Worm (Caenorhabditis elegans) whole organism, young adult: ENCODE measurements around the gene F13E9.5.

Experiments
- C06A6.2 ChIP-seq: fragments of 200-800 bp; sonication (Bioruptor generic); conservative IDR thresholded peaks from 2 replicates; pipeline ENCODE4 v1.3.6; 2022; ENCODE audit warnings: missing genetic modification characterization, missing compliant biosample characterization
- C17E4.6 ChIP-seq: fragments of 200-800 bp; sonication (Bioruptor generic); IDR thresholded peaks from 2 replicates; pipeline ENCODE4 v1.3.6; 2022; ENCODE audit warnings: missing genetic modification reagents, missing genetic modification characterization, missing compliant biosample characterization
- D2030.7 ChIP-seq: fragments of 200-800 bp; sonication (Bioruptor generic); IDR thresholded peaks from 2 replicates; pipeline ENCODE4 v1.3.6; 2022; ENCODE audit warnings: missing genetic modification reagents, missing genetic modification characterization, missing compliant biosample characterization
- F10E7.11 ChIP-seq: sonication (generic microtip); optimal IDR thresholded peaks from 2 replicates; lab custom pipeline; 2017; ENCODE audit warnings: mild to moderate bottlenecking, missing genetic modification characterization, moderate library complexity, missing compliant biosample characterization
- F23B12.7 ChIP-seq: sonication (generic microtip); optimal IDR thresholded peaks from 2 replicates; lab custom pipeline; 2017; ENCODE audit warnings: missing genetic modification characterization, mild to moderate bottlenecking, missing compliant biosample characterization, antibody characterized with exemption, moderate library complexity; ENCODE audit not compliant: insufficient read depth
- F39B2.1 ChIP-seq: fragments of 200-800 bp; sonication (Bioruptor generic); IDR thresholded peaks from 2 replicates; pipeline ENCODE4 v1.3.6; 2022; ENCODE audit warnings: missing genetic modification reagents, missing genetic modification characterization, missing compliant biosample characterization
- F49E8.2 ChIP-seq: sonication (generic microtip); optimal IDR thresholded peaks from 3 replicates; lab custom pipeline; 2017; ENCODE audit warnings: missing genetic modification characterization, mild to moderate bottlenecking, missing compliant biosample characterization, antibody characterized with exemption, moderate library complexity; ENCODE audit not compliant: insufficient read depth
- T07F8.4 ChIP-seq: sonication (generic microtip); optimal IDR thresholded peaks from 2 replicates; lab custom pipeline; 2016; ENCODE audit warnings: mild to moderate bottlenecking, missing genetic modification characterization, moderate library complexity, missing compliant biosample characterization
- T26A5.8 ChIP-seq: sonication (generic microtip); optimal IDR thresholded peaks from 2 replicates; lab custom pipeline; 2016; ENCODE audit warnings: missing genetic modification characterization, missing compliant biosample characterization
- ZK185.1 ChIP-seq: sonication (generic microtip); optimal IDR thresholded peaks from 2 replicates; lab custom pipeline; 2016; ENCODE audit warnings: mild to moderate bottlenecking, missing genetic modification characterization, missing compliant biosample characterization; ENCODE audit not compliant: poor library complexity, severe bottlenecking
- aptf-3 ChIP-seq: fragments of 200-800 bp; sonication (Bioruptor generic); IDR thresholded peaks from 2 replicates; pipeline ENCODE4 v1.3.6; 2022; ENCODE audit warnings: missing genetic modification characterization, missing compliant biosample characterization
- attf-3 ChIP-seq: fragments of 200-800 bp; sonication (Bioruptor generic); conservative IDR thresholded peaks from 2 replicates; pipeline ENCODE4 v1.3.6; 2022; ENCODE audit warnings: missing genetic modification reagents, missing genetic modification characterization, missing compliant biosample characterization
- attf-5 ChIP-seq: fragments of 200-800 bp; sonication (Bioruptor generic); optimal IDR thresholded peaks from 2 replicates; lab custom pipeline; 2018; ENCODE audit warnings: mild to moderate bottlenecking, missing genetic modification characterization, missing compliant biosample characterization
- attf-6 ChIP-seq: fragments of 200-800 bp; sonication (Bioruptor generic); IDR thresholded peaks from 2 replicates; pipeline ENCODE4 v1.3.6; 2022; ENCODE audit warnings: missing genetic modification reagents, missing genetic modification characterization, missing compliant biosample characterization
- ccch-3 ChIP-seq: fragments of 200-800 bp; sonication (Bioruptor generic); optimal IDR thresholded peaks from 2 replicates; lab custom pipeline; 2018; ENCODE audit warnings: mild to moderate bottlenecking, missing genetic modification characterization, missing compliant biosample characterization
- ceh-100 ChIP-seq: fragments of 200-800 bp; sonication (Bioruptor generic); IDR thresholded peaks from 2 replicates; pipeline ENCODE4 v1.3.6; 2022; ENCODE audit warnings: missing genetic modification reagents, missing genetic modification characterization, missing compliant biosample characterization
- dox-1 ChIP-seq: fragments of 200-800 bp; sonication (Bioruptor generic); IDR thresholded peaks from 2 replicates; pipeline ENCODE4 v1.3.6; 2022; ENCODE audit warnings: missing genetic modification reagents, missing genetic modification characterization, missing compliant biosample characterization
- dpff-1 ChIP-seq: sonication (generic microtip); optimal IDR thresholded peaks from 2 replicates; lab custom pipeline; 2017; ENCODE audit warnings: mild to moderate bottlenecking, missing genetic modification characterization, missing compliant biosample characterization
- efl-1 ChIP-seq: fragments of 150-350 bp; optimal IDR thresholded peaks from 2 replicates; lab custom pipeline; 2014; ENCODE audit warnings: missing biosample characterization, missing genetic modification reagents, missing genetic modification characterization
- egl-18 ChIP-seq: fragments of 200-800 bp; sonication (Bioruptor generic); IDR thresholded peaks from 2 replicates; pipeline ENCODE4 v1.3.6; 2022; ENCODE audit warnings: missing genetic modification reagents, missing genetic modification characterization, missing compliant biosample characterization
- ekl-4 ChIP-seq: fragments of 200-800 bp; sonication (Bioruptor generic); IDR thresholded peaks from 2 replicates; pipeline ENCODE4 v1.3.6; 2022; ENCODE audit warnings: missing genetic modification reagents, missing genetic modification characterization, missing compliant biosample characterization
- him-1 ChIP-seq: sonication (generic microtip); optimal IDR thresholded peaks from 2 replicates; lab custom pipeline; 2016; ENCODE audit warnings: missing genotype, missing genetic modification reagents, missing genetic modification characterization, missing compliant biosample characterization
- hlh-26 ChIP-seq: fragments of 200-800 bp; sonication (Bioruptor generic); conservative IDR thresholded peaks from 2 replicates; pipeline ENCODE4 v1.3.6; 2022; ENCODE audit warnings: missing genetic modification reagents, missing genetic modification characterization, missing compliant biosample characterization
- hmg-1.2 ChIP-seq: fragments of 200-800 bp; sonication (Bioruptor generic); IDR thresholded peaks from 2 replicates; pipeline ENCODE4 v1.3.6; 2022; ENCODE audit warnings: missing genetic modification reagents, missing genetic modification characterization, missing compliant biosample characterization
- lsl-1 ChIP-seq: fragments of 200-800 bp; sonication (Bioruptor generic); optimal IDR thresholded peaks from 2 replicates; lab custom pipeline; 2018; ENCODE audit warnings: mild to moderate bottlenecking, missing genetic modification characterization, moderate library complexity, missing compliant biosample characterization
- madf-10 ChIP-seq: sonication (generic microtip); optimal IDR thresholded peaks from 2 replicates; lab custom pipeline; 2016; ENCODE audit warnings: mild to moderate bottlenecking, missing genetic modification characterization, missing compliant biosample characterization
- madf-6 ChIP-seq: fragments of 200-800 bp; sonication (Bioruptor generic); IDR thresholded peaks from 2 replicates; pipeline ENCODE4 v1.3.6; 2022; ENCODE audit warnings: missing genetic modification reagents, missing genetic modification characterization, missing compliant biosample characterization
- mcd-1 ChIP-seq: fragments of 200-800 bp; sonication (Bioruptor generic); IDR thresholded peaks from 2 replicates; pipeline ENCODE4 v1.3.6; 2022; ENCODE audit warnings: missing genetic modification reagents, missing genetic modification characterization, missing compliant biosample characterization
- nfya-2 ChIP-seq: fragments of 200-800 bp; sonication (Bioruptor generic); IDR thresholded peaks from 2 replicates; pipeline ENCODE4 v1.3.6; 2022; ENCODE audit warnings: missing genetic modification reagents, missing genetic modification characterization, missing compliant biosample characterization
- nfyb-1 ChIP-seq: fragments of 200-800 bp; sonication (Bioruptor generic); IDR thresholded peaks from 2 replicates; pipeline ENCODE4 v1.3.6; 2022; ENCODE audit warnings: missing genetic modification reagents, missing genetic modification characterization, missing compliant biosample characterization
- nhr-120 ChIP-seq: fragments of 200-800 bp; sonication (Bioruptor generic); IDR thresholded peaks from 2 replicates; pipeline ENCODE4 v1.3.6; 2022; ENCODE audit warnings: missing genetic modification characterization, missing compliant biosample characterization
- nhr-80 ChIP-seq: sonication (generic microtip); optimal IDR thresholded peaks from 2 replicates; lab custom pipeline; 2016; ENCODE audit warnings: missing genetic modification characterization, missing compliant biosample characterization
- pbrm-1 ChIP-seq: fragments of 200-800 bp; sonication (Bioruptor generic); IDR thresholded peaks from 2 replicates; pipeline ENCODE4 v1.3.6; 2022; ENCODE audit warnings: missing genetic modification reagents, missing genetic modification characterization, missing compliant biosample characterization
- snpc-4 ChIP-seq, 5 experiments: fragments of 150-350 bp in 1 of 5; sonication (generic microtip) in 4 of 5; optimal IDR thresholded peaks; 2 replicates each; lab custom pipeline; 2014 to 2018; ENCODE audit warnings: missing genetic modification characterization in 5 of 5, missing biosample characterization in 3 of 5, antibody characterized with exemption in 2 of 5, mild to moderate bottlenecking in 2 of 5, missing compliant biosample characterization in 2 of 5, missing genotype in 2 of 5, moderate library complexity in 2 of 5, missing genetic modification reagents in 1 of 5
- xnd-1 ChIP-seq: sonication (generic microtip); optimal IDR thresholded peaks from 2 replicates; lab custom pipeline; 2016; ENCODE audit warnings: missing genotype, missing genetic modification reagents, missing genetic modification characterization, missing compliant biosample characterization
- zfh-2 ChIP-seq: fragments of 200-800 bp; sonication (Bioruptor generic); conservative IDR thresholded peaks from 2 replicates; pipeline ENCODE4 v1.3.6; 2022; ENCODE audit warnings: missing genetic modification reagents, missing genetic modification characterization, missing compliant biosample characterization
- ztf-28 ChIP-seq: fragments of 200-800 bp; sonication (Bioruptor generic); IDR thresholded peaks from 2 replicates; pipeline ENCODE4 v1.3.6; 2022; ENCODE audit warnings: missing genetic modification reagents, missing genetic modification characterization, missing compliant biosample characterization

F13E9.5 gene

DNA sequence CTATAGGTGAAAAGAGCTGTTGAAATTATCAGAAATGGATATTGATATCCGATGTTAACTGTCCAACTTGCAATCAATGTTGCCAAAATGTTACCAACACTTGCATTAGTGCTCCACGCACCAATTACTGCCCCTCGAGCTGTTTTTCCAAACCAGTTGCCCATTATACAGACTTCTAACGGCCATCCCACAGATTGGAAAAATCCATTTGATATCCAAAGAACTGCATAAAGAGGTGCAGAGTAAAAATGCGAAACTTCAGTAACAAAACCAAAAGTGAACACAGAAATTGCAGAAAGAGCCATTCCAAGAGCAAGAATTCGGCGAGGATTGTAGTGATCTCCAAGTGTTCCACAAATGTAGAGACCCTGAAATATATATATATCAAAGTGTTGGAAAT, 30.1 kb downstream of the F13E9.5 start (continued):
- no peak for TF ChIP-seq F10E7.11 (tag; lab: Kevin White, UChicago)
- TF ChIP-seq ZK185.1 (tag; lab: Kevin White, UChicago): no peak
- TF ChIP-seq, all 124 proteins: peak for 0

DNA sequence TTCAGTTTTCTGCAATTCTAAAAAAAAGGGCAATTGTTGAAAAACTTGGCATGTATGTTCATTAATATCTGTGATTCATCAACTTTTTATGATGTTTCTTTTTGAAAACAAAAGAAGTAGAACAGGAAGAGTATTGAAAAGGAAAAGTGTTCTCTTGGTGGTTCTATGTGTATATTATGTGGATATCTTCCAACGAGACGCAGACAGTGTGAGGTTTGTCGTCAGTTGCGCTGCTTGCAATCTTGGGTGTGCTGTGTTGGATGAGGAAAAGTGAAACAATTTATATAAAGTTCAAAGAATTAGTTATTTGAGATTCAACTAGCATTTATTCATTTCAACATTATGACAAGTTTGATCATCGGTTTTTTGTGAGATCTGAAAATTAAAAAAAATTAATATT, 31.8 kb downstream of the F13E9.5 start:
- TF ChIP-seq hmg-1.2 (GFP tag; lab: Robert Waterston, UW): peak; percentile 25; the same call in 1 of the 2 replicates
- TF ChIP-seq ztf-28: no peak
- TF ChIP-seq, all 124 proteins: peak for 1

DNA sequence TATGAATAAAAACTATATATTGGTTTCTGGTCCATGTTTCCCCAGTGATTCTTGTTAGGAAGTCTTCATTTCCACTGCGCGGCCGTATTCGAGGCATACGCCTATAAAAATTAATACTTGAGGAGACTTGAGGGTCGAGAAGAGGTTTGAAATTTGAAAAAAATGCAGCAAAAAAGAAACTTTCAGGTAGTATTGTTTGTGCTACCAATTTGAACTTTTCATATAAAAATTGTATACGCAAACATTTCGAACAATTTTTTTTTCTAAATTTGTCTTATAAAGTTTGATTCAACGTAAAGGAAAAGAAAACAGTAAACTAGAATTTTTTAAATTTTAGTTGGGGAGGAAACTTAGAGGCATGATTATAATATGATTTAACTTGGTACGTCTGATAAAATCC, 32.3 kb downstream of the F13E9.5 start, which contains the start of gene T11G6.4:
TSS of gene T11G6.4 (minus strand) at position 101 of the 400 bp plus-strand sequence.
- TF ChIP-seq ccch-3 (GFP tag; lab: Kevin White, UChicago) (no peak), dpff-1 (tag; lab: Kevin White, UChicago) (no peak), egl-18 (GFP tag; lab: Robert Waterston, UW) (no peak), attf-3 (no peak), aptf-3 (GFP tag; lab: Robert Waterston, UW) (no peak), him-1 (tag; lab: Kevin White, UChicago) (no peak), nhr-120 (GFP tag; lab: Robert Waterston, UW) (no peak), zfh-2 (GFP tag; lab: Robert Waterston, UW) (no peak), madf-10 (tag; lab: Kevin White, UChicago) (no peak), snpc-4 (GFP tag; optimal IDR thresholded peaks at IDR 0.05; lab: Kevin White, UChicago) (no peak), snpc-4 (tag; optimal IDR thresholded peaks at IDR 0.05; lab: Kevin White, UChicago) (no peak)

ce11 chrIV:10851136-10851535, 33.0 kb downstream of the F13E9.5 start:
- no peak for TF ChIP-seq hlh-26
- no peak for TF ChIP-seq ccch-3 (GFP tag; lab: Kevin White, UChicago)
- TF ChIP-seq xnd-1 (tag; lab: Kevin White, UChicago): no peak
- TF ChIP-seq T26A5.8: no peak

DNA sequence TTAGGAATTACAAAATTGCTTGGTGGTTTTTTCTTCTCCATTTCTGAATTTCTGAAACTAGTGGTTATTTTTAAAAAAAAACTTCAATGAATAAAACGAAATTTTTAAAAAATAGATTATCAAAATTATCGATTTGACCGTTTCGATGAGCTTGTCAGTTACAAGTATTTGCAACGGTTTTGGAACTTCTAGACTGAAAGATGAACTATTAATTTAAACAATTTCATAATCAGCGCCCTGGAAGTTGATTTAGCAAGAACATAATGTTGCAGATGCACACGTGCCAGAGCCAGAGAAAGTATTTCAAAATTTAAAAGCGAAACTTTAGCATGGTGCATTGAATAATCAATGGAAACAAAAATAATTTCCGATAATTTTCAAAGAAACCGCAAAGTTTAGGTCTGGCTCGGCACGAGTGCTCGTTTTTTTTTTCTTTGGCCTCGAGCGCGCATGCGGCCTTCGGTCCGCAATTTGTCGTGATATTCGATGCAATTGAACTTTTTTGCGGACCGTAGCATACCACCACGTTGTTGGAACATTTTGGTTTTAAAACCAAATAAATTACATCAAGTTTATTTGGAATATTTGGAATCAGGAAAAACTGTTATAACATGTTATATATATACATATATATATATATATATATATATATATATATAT, 41.3 kb downstream of the F13E9.5 start, which contains the start of gene T11G6.5:
TSS of gene T11G6.5 (minus strand) at position 51 of the 660 bp plus-strand sequence.
- TF ChIP-seq C06A6.2 (no peak), ekl-4 (GFP tag; lab: Robert Waterston, UW) (no peak), dox-1 (0 out of 2 replicates have a peak, but pooled peaks have one; percentile 28), attf-5 (GFP tag; lab: Kevin White, UChicago) (peak; percentile 47), snpc-4 (GFP tag; optimal IDR thresholded peaks at IDR 0.05; lab: Kevin White, UChicago) (no peak), snpc-4 (tag; optimal IDR thresholded peaks at IDR 0.05; lab: Kevin White, UChicago) (peak in 1 of 4 experiments; percentile 13), T07F8.4 (no peak), lsl-1 (GFP tag; lab: Kevin White, UChicago) (peak; percentile 50), nhr-80 (peak; percentile 1), mcd-1 (GFP tag; lab: Robert Waterston, UW) (peak; percentile 24; the same call in 1 of the 2 replicates), F23B12.7 (peak; percentile 44), hmg-1.2 (GFP tag; lab: Robert Waterston, UW) (peak; percentile 24; the same call in 1 of the 2 replicates)
- TF ChIP-seq, all 124 proteins: peak for 8

- peak; percentile 16; the same call in 1 of the 2 replicates for TF ChIP-seq hmg-1.2 (GFP tag; lab: Robert Waterston, UW)
- TF ChIP-seq madf-6 (GFP tag; lab: Robert Waterston, UW): peak; percentile 69
- TF ChIP-seq lsl-1 (GFP tag; lab: Kevin White, UChicago): peak; percentile 57
- peak; percentile 29 for TF ChIP-seq F49E8.2 (tag; lab: Kevin White, UChicago)
- no peak for TF ChIP-seq efl-1 (GFP tag; lab: Kevin White, UChicago)
- TF ChIP-seq nfya-2 (GFP tag; lab: Robert Waterston, UW): no peak
- peak; percentile 18; the same call in 1 of the 2 replicates for TF ChIP-seq nfyb-1
- TF ChIP-seq F39B2.1 (GFP tag; lab: Robert Waterston, UW): 0 out of 2 replicates have a peak, but pooled peaks have one; percentile 7
- peak; percentile 40 for TF ChIP-seq dox-1
- no peak for TF ChIP-seq attf-6 (GFP tag; lab: Robert Waterston, UW)
- TF ChIP-seq D2030.7 (GFP tag; lab: Robert Waterston, UW): 0 out of 2 replicates have a peak, but pooled peaks have one; percentile 12
- TF ChIP-seq ceh-100: 0 out of 2 replicates have a peak, but pooled peaks have one; percentile 15
- no peak for TF ChIP-seq mcd-1 (GFP tag; lab: Robert Waterston, UW)
- TF ChIP-seq C17E4.6: 0 out of 2 replicates have a peak, but pooled peaks have one; percentile 46
- no peak for TF ChIP-seq pbrm-1 (GFP tag; lab: Robert Waterston, UW)
Measured at ce11 chrIV:10842232-10842631, 41.9 kb downstream of the F13E9.5 start.
